Fruit fly (Drosophila melanogaster) whole organism, embryonic: Measurements from ENCODE around the gene Pcyt1.
A peak's percentile ranks its signal among the peaks of the same experiment; 100 is the strongest.

Experiments
- Asciz ChIP-seq: fragments of 200-800 bp; sonication (Bioruptor generic); optimal IDR thresholded peaks from 2 replicates; lab custom pipeline; 2017; ENCODE audit warnings: missing biosample characterization, mild to moderate bottlenecking, missing genetic modification characterization, missing genetic modification reagents
- Awh ChIP-seq: fragments of 200-800 bp; sonication (Bioruptor generic); IDR thresholded peaks from 2 replicates; pipeline ENCODE4, ENCODE4 v1.3.6; 2022; ENCODE audit warnings: missing biosample characterization, missing genetic modification characterization
- B-H2 ChIP-seq: fragments of 200-800 bp; sonication (Bioruptor generic); optimal IDR thresholded peaks from 2 replicates; lab custom pipeline; 2018; ENCODE audit warnings: missing biosample characterization, mild to moderate bottlenecking, missing genetic modification characterization
- BEAF-32 ChIP-seq: fragments of 200-800 bp; sonication (Bioruptor generic); optimal IDR thresholded peaks from 3 replicates; lab custom pipeline; 2017; ENCODE audit warnings: missing biosample characterization, missing genetic modification characterization, mild to moderate bottlenecking, moderate library complexity, missing genetic modification reagents
- C15 ChIP-seq: fragments of 200-800 bp; sonication (Bioruptor generic); IDR thresholded peaks from 3 replicates; pipeline ENCODE4 v1.3.6; 2022; ENCODE audit warnings: missing biosample characterization, missing genetic modification characterization
- CG1024 ChIP-seq: fragments of 200-800 bp; sonication (Bioruptor generic); IDR thresholded peaks from 2 replicates; pipeline ENCODE4 v1.3.6; 2022; ENCODE audit warnings: missing biosample characterization, missing genetic modification characterization
- CG10321 ChIP-seq: fragments of 200-800 bp; sonication (Bioruptor generic); IDR thresholded peaks from 2 replicates; pipeline ENCODE4 v1.3.6; 2022; ENCODE audit warnings: missing biosample characterization, missing genetic modification characterization
- CG13424 ChIP-seq: fragments of 200-800 bp; sonication (Bioruptor generic); optimal IDR thresholded peaks from 2 replicates; lab custom pipeline; 2019; ENCODE audit warnings: missing biosample characterization, mild to moderate bottlenecking, missing genetic modification characterization, moderate library complexity
- CG13624 ChIP-seq: fragments of 200-800 bp; sonication (Bioruptor generic); optimal IDR thresholded peaks from 2 replicates; lab custom pipeline; 2016; ENCODE audit warnings: missing biosample characterization, missing genetic modification characterization
- CG14050 ChIP-seq: fragments of 200-800 bp; sonication (Bioruptor generic); IDR thresholded peaks from 3 replicates; pipeline ENCODE4 v1.3.6; 2022; ENCODE audit warnings: missing biosample characterization, missing genetic modification characterization
- CG15269 ChIP-seq: fragments of 200-800 bp; sonication (Bioruptor generic); optimal IDR thresholded peaks from 2 replicates; lab custom pipeline; 2018; ENCODE audit warnings: missing biosample characterization, mild to moderate bottlenecking, missing genetic modification characterization, moderate library complexity
- CG16813 ChIP-seq: fragments of 200-800 bp; sonication (Bioruptor generic); IDR thresholded peaks from 3 replicates; pipeline ENCODE4 v1.3.6; 2022; ENCODE audit warnings: missing biosample characterization, missing genetic modification characterization; ENCODE audit not compliant: partially characterized antibody
- CG17912 ChIP-seq: fragments of 200-800 bp; sonication (Bioruptor generic); optimal IDR thresholded peaks from 2 replicates; lab custom pipeline; 2018; ENCODE audit warnings: missing biosample characterization, mild to moderate bottlenecking, missing genetic modification characterization
- CG2678 ChIP-seq: fragments of 200-800 bp; sonication (Bioruptor generic); optimal IDR thresholded peaks from 3 replicates; lab custom pipeline; 2019; ENCODE audit warnings: missing biosample characterization, mild to moderate bottlenecking, missing genetic modification characterization, moderate library complexity
- CG3163 ChIP-seq: fragments of 200-800 bp; sonication (Bioruptor generic); optimal IDR thresholded peaks from 3 replicates; lab custom pipeline; 2016; ENCODE audit warnings: missing biosample characterization, missing genetic modification characterization
- CG3847 ChIP-seq: fragments of 200-800 bp; sonication (Bioruptor generic); IDR thresholded peaks from 2 replicates; pipeline ENCODE4 v1.3.6; 2022; ENCODE audit warnings: missing biosample characterization, missing genetic modification characterization
- CG43689 ChIP-seq: fragments of 200-800 bp; sonication (Bioruptor generic); IDR thresholded peaks from 2 replicates; pipeline ENCODE4 v1.3.6; 2022; ENCODE audit warnings: missing biosample characterization, missing genetic modification characterization
- CG8290 ChIP-seq, 3 experiments: fragments of 200-800 bp; sonication (Bioruptor generic); optimal IDR thresholded peaks; 2 replicates each; lab custom pipeline; 2016 to 2019; ENCODE audit warnings: missing biosample characterization in 3 of 3, missing genetic modification characterization in 3 of 3, mild to moderate bottlenecking in 2 of 3, moderate library complexity in 1 of 3
- CG8478 ChIP-seq: fragments of >200 bp; optimal IDR thresholded peaks from 2 replicates; lab custom pipeline; 2018
- CG9609 ChIP-seq: fragments of 200-800 bp; sonication (Bioruptor generic); optimal IDR thresholded peaks from 3 replicates; lab custom pipeline; 2016; ENCODE audit warnings: missing biosample characterization, missing genetic modification characterization
- D ChIP-seq, 2 experiments: fragments of 200-800 bp in 1 of 2; fragments of >200 bp in 1 of 2; sonication (Bioruptor generic) in 1 of 2; optimal IDR thresholded peaks; 2 replicates in 1 of 2; 3 replicates in 1 of 2; lab custom pipeline; 2017; ENCODE audit warnings: mild to moderate bottlenecking in 1 of 2, missing biosample characterization in 1 of 2, missing genetic modification characterization in 1 of 2, missing genetic modification reagents in 1 of 2
- Dad ChIP-seq: fragments of 200-800 bp; sonication (Bioruptor generic); optimal IDR thresholded peaks from 3 replicates; lab custom pipeline; 2016; ENCODE audit warnings: missing biosample characterization, missing genetic modification characterization
- Dll ChIP-seq: fragments of 200-800 bp; sonication (Bioruptor generic); IDR thresholded peaks from 4 replicates; pipeline ENCODE4 v1.3.6; 2022; ENCODE audit warnings: missing biosample characterization, missing genetic modification characterization; ENCODE audit not compliant: partially characterized antibody
- Doc2 ChIP-seq: fragments of 200-800 bp; sonication (Bioruptor generic); IDR thresholded peaks from 2 replicates; pipeline ENCODE4 v1.3.6; 2022; ENCODE audit warnings: missing biosample characterization, missing genetic modification characterization
- HHEX ChIP-seq: fragments of 200-800 bp; sonication (Bioruptor generic); optimal IDR thresholded peaks from 3 replicates; lab custom pipeline; 2017; ENCODE audit warnings: missing biosample characterization, mild to moderate bottlenecking, missing genetic modification characterization, missing genetic modification reagents
- Hr3 ChIP-seq: fragments of 200-800 bp; sonication (Bioruptor generic); optimal IDR thresholded peaks from 3 replicates; lab custom pipeline; 2016; ENCODE audit warnings: missing biosample characterization, missing genetic modification characterization
- Jarid2 ChIP-seq: fragments of 200-800 bp; sonication (Bioruptor generic); optimal IDR thresholded peaks from 3 replicates; lab custom pipeline; 2017; ENCODE audit warnings: mild to moderate bottlenecking, missing biosample characterization, missing genetic modification reagents, missing genetic modification characterization
- NFAT ChIP-seq: fragments of 200-800 bp; sonication (Bioruptor generic); IDR thresholded peaks from 2 replicates; pipeline ENCODE4 v1.3.6; 2022; ENCODE audit warnings: missing biosample characterization, missing genetic modification characterization
- NK7.1 ChIP-seq: fragments of 200-800 bp; sonication (Bioruptor generic); optimal IDR thresholded peaks from 3 replicates; lab custom pipeline; 2016; ENCODE audit warnings: missing biosample characterization, missing genetic modification characterization
- Nf-YC ChIP-seq: fragments of 200-800 bp; optimal IDR thresholded peaks from 3 replicates; lab custom pipeline; 2019; ENCODE audit warnings: missing biosample characterization, mild to moderate bottlenecking, missing genetic modification characterization, moderate library complexity
- Opbp ChIP-seq: fragments of 200-800 bp; sonication (Bioruptor generic); IDR thresholded peaks from 3 replicates; pipeline ENCODE4 v1.3.6; 2022; ENCODE audit warnings: missing biosample characterization, missing genetic modification characterization; ENCODE audit not compliant: partially characterized antibody
- Optix ChIP-seq: fragments of 200-800 bp; sonication (Bioruptor generic); IDR thresholded peaks from 3 replicates; pipeline ENCODE4 v1.3.6; 2022; ENCODE audit warnings: missing biosample characterization, missing genetic modification characterization
- Pdp1 ChIP-seq, 2 experiments: fragments of 200-800 bp; sonication (Bioruptor generic); optimal IDR thresholded peaks; 3 replicates each; lab custom pipeline; 2016; ENCODE audit warnings: missing biosample characterization in 2 of 2, missing genetic modification characterization in 2 of 2, mild to moderate bottlenecking in 1 of 2, moderate library complexity in 1 of 2
- Poxn ChIP-seq: fragments of 200-800 bp; sonication (Bioruptor generic); IDR thresholded peaks from 2 replicates; pipeline ENCODE4 v1.3.6; 2022; ENCODE audit warnings: missing biosample characterization, missing genetic modification characterization
- Side ChIP-seq: fragments of 200-800 bp; sonication (Bioruptor generic); optimal IDR thresholded peaks from 2 replicates; lab custom pipeline; 2016; ENCODE audit warnings: missing biosample characterization, missing genetic modification characterization
- Spps ChIP-seq: fragments of 200-800 bp; sonication (Bioruptor generic); optimal IDR thresholded peaks from 2 replicates; lab custom pipeline; 2018; ENCODE audit warnings: missing biosample characterization, mild to moderate bottlenecking, missing genetic modification characterization
- abd-A ChIP-seq: fragments of 200-800 bp; sonication (Bioruptor generic); optimal IDR thresholded peaks from 3 replicates; lab custom pipeline; 2019; ENCODE audit warnings: missing biosample characterization, mild to moderate bottlenecking, missing genetic modification characterization, moderate library complexity
- br ChIP-seq: fragments of >200 bp; optimal IDR thresholded peaks from 2 replicates; lab custom pipeline; 2017
- ci ChIP-seq: fragments of 200-800 bp; sonication (Bioruptor generic); IDR thresholded peaks from 3 replicates; pipeline ENCODE4 v1.3.6; 2022; ENCODE audit warnings: missing biosample characterization, missing genetic modification characterization
- dmrt99B ChIP-seq: fragments of 200-800 bp; sonication (Bioruptor generic); optimal IDR thresholded peaks from 2 replicates; lab custom pipeline; 2018; ENCODE audit warnings: missing biosample characterization, mild to moderate bottlenecking, missing genetic modification characterization, moderate library complexity
- eyg ChIP-seq: fragments of 200-800 bp; sonication (Bioruptor generic); optimal IDR thresholded peaks from 3 replicates; lab custom pipeline; 2016; ENCODE audit warnings: missing biosample characterization, missing genetic modification characterization
- gfzf ChIP-seq: fragments of 200-800 bp; sonication (Bioruptor generic); optimal IDR thresholded peaks from 2 replicates; lab custom pipeline; 2016; ENCODE audit warnings: missing biosample characterization, mild to moderate bottlenecking, missing genetic modification characterization, moderate library complexity
- hbn ChIP-seq: fragments of 200-800 bp; sonication (Bioruptor generic); IDR thresholded peaks from 2 replicates; pipeline ENCODE4 v1.3.6; 2022; ENCODE audit warnings: missing biosample characterization, missing genetic modification characterization; ENCODE audit not compliant: partially characterized antibody
- lab ChIP-seq: fragments of 200-800 bp; sonication (Bioruptor generic); optimal IDR thresholded peaks from 3 replicates; lab custom pipeline; 2017; ENCODE audit warnings: missing biosample characterization, missing genetic modification characterization, mild to moderate bottlenecking, moderate library complexity, missing genetic modification reagents
- pan ChIP-seq, 4 experiments: fragments of >200 bp in 3 of 4; fragments of 200-800 bp in 1 of 4; sonication (Bioruptor generic) in 1 of 4; optimal IDR thresholded peaks in 3 of 4; IDR thresholded peaks in 1 of 4; 2 replicates each; pipeline versions ENCODE4 v1.3.6 to Lab custom; 2017 to 2022; ENCODE audit warnings: missing biosample characterization in 2 of 4, missing genetic modification characterization in 2 of 4, mixed read lengths in 1 of 4
- pros ChIP-seq: fragments of 200-800 bp; sonication (Bioruptor generic); optimal IDR thresholded peaks from 3 replicates; lab custom pipeline; 2019; ENCODE audit warnings: missing biosample characterization, mild to moderate bottlenecking, missing genetic modification characterization, moderate library complexity
- scrt ChIP-seq: fragments of 200-800 bp; sonication (Bioruptor generic); optimal IDR thresholded peaks from 2 replicates; lab custom pipeline; 2018; ENCODE audit warnings: missing biosample characterization, mild to moderate bottlenecking, missing genetic modification characterization, moderate library complexity
- sug ChIP-seq: fragments of 200-800 bp; optimal IDR thresholded peaks from 2 replicates; lab custom pipeline; 2019; ENCODE audit warnings: missing biosample characterization, mild to moderate bottlenecking, missing genetic modification characterization, moderate library complexity

Pcyt1 gene

DNA sequence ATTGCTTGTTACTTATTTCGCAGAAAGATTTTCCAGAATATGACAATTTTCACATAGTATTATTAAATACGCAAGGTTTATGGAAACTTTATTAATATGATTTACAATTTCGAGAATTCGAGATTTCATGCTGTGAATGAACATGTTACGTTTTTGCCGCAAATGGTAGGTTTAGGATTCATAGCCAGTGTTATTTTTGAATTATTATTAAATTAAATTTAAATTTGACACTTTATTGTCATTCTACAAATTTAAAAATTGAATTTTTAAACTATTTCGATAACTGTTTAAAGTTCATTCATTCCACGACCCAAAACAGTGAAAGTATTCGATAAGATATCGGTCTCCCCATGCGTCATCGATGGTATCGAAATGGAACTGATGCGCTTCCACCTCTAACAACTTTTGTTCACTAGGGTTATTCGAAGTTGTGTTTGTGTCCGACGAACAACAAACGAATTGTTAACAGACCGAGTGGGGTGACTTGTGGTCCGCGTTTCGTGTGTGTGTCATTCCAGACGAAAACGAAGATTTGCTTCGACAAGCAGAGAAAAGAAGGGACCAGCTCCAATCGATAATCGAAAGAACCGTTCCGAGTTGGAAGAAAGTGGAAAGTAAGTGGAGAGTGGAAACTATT is at the start of gene Pcyt1, which contains the start of gene CG32313 (continued):
- TF ChIP-seq CG17912 (peak; percentile 63), D (optimal IDR thresholded peaks at IDR 0.05; lab: Kevin White, UChicago) (no peak), D (GFP tag; optimal IDR thresholded peaks at IDR 0.05; lab: Kevin White, UChicago) (no peak), CG10321 (no peak), sug (tag; lab: Kevin White, UChicago) (peak; percentile 5), CG16813 (GFP tag; lab: Robert Waterston, UW) (peak; percentile 86), CG1024 (GFP tag; lab: Robert Waterston, UW) (no peak), lab (GFP tag; lab: Kevin White, UChicago) (peak; percentile 27), C15 (GFP tag; lab: Robert Waterston, UW) (no peak), Jarid2 (GFP tag; lab: Kevin White, UChicago) (peak; percentile 68), CG8290 (GFP tag; optimal IDR thresholded peaks at IDR 0.05; lab: Kevin White, UChicago) (peak; percentile 44), CG8290 (tag; optimal IDR thresholded peaks at IDR 0.05; lab: Kevin White, UChicago) (peak in 1 of 2 experiments; percentile 72), CG14050 (GFP tag; lab: Robert Waterston, UW) (no peak), Asciz (peak; percentile 12), Pdp1 (GFP tag; optimal IDR thresholded peaks at IDR 0.05; lab: Kevin White, UChicago) (no peak), Doc2 (GFP tag; lab: Robert Waterston, UW) (no peak), Dll (GFP tag; lab: Robert Waterston, UW) (peak; percentile 85), NK7.1 (GFP tag; lab: Kevin White, UChicago) (no peak), CG13424 (tag; lab: Kevin White, UChicago) (no peak), pros (peak; percentile 92), Dad (no peak), ci (GFP tag; lab: Robert Waterston, UW) (peak; percentile 56; the same call in 1 of the 3 replicates), Nf-YC (tag; lab: Kevin White, UChicago) (peak; percentile 33), CG43689 (GFP tag; lab: Robert Waterston, UW) (no peak), CG8478 (lab: Kevin White, UChicago) (no peak), br (lab: Kevin White, UChicago) (no peak), Opbp (GFP tag; lab: Robert Waterston, UW) (peak; percentile 93), NFAT (no peak; the same call in 1 of the 2 replicates), gfzf (GFP tag; lab: Kevin White, UChicago) (peak; percentile 25), Poxn (no peak), CG3163 (GFP tag; lab: Kevin White, UChicago) (peak; percentile 9), scrt (GFP tag; lab: Kevin White, UChicago) (peak; percentile 35), B-H2 (GFP tag; lab: Kevin White, UChicago) (peak; percentile 55), eyg (GFP tag; lab: Kevin White, UChicago) (no peak), HHEX (GFP tag; lab: Kevin White, UChicago) (no peak), dmrt99B (tag; lab: Kevin White, UChicago) (no peak), Hr3 (no peak), Awh (GFP tag; lab: Robert Waterston, UW) (no peak), pan (optimal IDR thresholded peaks at IDR 0.05; lab: Kevin White, UChicago) (no peak), pan (GFP tag; optimal IDR thresholded peaks at IDR 0.05 in 1 of 2, IDR thresholded peaks at IDR 0.05 in 1 of 2) (peak in 1 of 2 experiments; percentile 24), CG3847 (GFP tag; lab: Robert Waterston, UW) (0 out of 2 replicates have a peak, but pooled peaks have one; percentile 10), Spps (no peak), CG13624 (GFP tag; lab: Kevin White, UChicago) (no peak), hbn (GFP tag; lab: Robert Waterston, UW) (peak; percentile 81), CG2678 (tag; lab: Kevin White, UChicago) (peak; percentile 23), Optix (GFP tag; lab: Robert Waterston, UW) (no peak), CG15269 (tag; lab: Kevin White, UChicago) (peak; percentile 18), CG9609 (GFP tag; lab: Kevin White, UChicago) (no peak), abd-A (no peak), BEAF-32 (GFP tag; lab: Kevin White, UChicago) (peak; percentile 89), Side (peak; percentile 25)
